Worm (Caenorhabditis elegans): ENCODE results near the gene cfz-2.

cfz-2 gene

DNA sequence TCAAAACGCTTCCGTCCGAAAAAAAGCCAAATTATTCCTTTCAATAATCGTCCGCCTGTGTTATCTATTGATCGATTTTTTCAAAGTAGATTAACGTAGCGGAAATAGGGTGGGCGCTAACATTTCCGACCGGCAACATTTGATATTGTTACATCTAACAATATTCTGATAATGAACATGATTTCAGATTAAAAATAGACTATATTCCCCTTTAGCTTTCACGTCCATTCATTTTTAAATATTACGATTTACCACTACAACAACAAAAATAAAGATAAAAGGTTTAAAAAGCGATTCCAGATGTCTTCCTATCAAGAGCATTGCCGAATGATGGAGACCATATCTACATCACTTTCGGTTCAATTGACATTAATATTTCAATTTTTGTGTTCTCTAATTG is 18.6 kb downstream of the cfz-2 start, which contains the start of gene srab-22 (continued):
- TF ChIP-seq Y53G8AR.9 (GFP tag; conservative IDR thresholded peaks at IDR 0.05) (no peak), nfya-2 (GFP tag; IDR thresholded peaks at IDR 0.05) (no peak), ceh-100 (GFP tag; IDR thresholded peaks at IDR 0.05) (no peak), ama-1 (optimal IDR thresholded peaks at IDR 0.05) (no peak), ama-1 (GFP tag; optimal IDR thresholded peaks at IDR 0.05) (no peak), hlh-26 (GFP tag; conservative IDR thresholded peaks at IDR 0.05) (no peak)

DNA sequence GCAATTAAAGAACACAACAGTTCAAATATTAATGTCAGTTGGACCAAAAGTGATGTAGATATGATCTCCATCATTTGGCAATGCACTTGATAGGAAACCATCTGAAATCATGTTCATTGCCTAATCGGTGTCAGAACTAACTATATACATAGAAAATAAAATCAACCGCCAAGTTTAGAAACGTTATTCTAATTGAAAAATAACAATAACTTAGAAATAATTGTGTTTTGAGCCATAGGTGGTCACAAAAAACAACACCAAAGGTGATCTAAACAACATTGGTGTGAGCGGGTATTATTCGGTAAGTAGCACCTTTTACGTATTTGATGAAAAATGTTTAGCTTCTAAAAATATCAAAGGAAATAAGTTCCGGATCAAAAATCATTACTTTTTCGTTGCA is 20.3 kb downstream of the cfz-2 start, which contains the start of gene srab-21:
Gene srab-21 (minus strand): TSS at position 101 of the 400 bp plus-strand sequence.
- TF ChIP-seq mes-4 (tag; optimal IDR thresholded peaks at IDR 0.05) = no peak
- no peak for TF ChIP-seq sdz-38 (tag; optimal IDR thresholded peaks at IDR 0.05)
- no peak for TF ChIP-seq dpff-1 (tag; optimal IDR thresholded peaks at IDR 0.05)
- no peak for TF ChIP-seq attf-6 (GFP tag; IDR thresholded peaks at IDR 0.05)
- TF ChIP-seq ztf-22 (GFP tag; optimal IDR thresholded peaks at IDR 0.05) = no peak
- no peak for TF ChIP-seq ccch-3 (GFP tag; optimal IDR thresholded peaks at IDR 0.05)

DNA sequence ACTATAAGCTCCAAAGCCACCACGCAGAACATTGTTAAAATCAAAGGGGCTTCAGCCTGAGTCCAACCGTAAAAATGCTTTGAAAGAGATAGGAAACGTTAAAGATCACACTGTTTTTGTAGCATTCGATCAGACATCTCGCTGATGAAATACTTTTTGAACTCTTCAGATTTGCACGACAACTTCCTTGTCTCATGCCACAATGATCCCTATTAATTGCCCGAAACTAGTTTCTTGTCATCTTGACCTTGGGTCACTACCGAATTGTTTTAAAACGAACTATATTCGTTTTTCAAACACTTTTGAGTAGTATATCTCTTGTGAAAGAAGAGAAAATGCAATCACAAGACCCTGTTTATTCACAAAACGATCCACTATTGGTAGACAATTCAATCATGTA is 26.7 kb downstream of the cfz-2 start, which contains the start of gene T20D4.3:
Gene T20D4.3 (plus strand): TSS at position 301 of the 400 bp plus-strand sequence.
- no peak for TF ChIP-seq tlf-1 (GFP tag; optimal IDR thresholded peaks at IDR 0.05)
- TF ChIP-seq ceh-79 (tag; optimal IDR thresholded peaks at IDR 0.05) = no peak
- no peak for TF ChIP-seq ztf-6 (GFP tag; IDR thresholded peaks at IDR 0.05)
- TF ChIP-seq ztf-3 (GFP tag; optimal IDR thresholded peaks at IDR 0.05) = no peak
- no peak for TF ChIP-seq fkh-3 (tag; optimal IDR thresholded peaks at IDR 0.05)
- TF ChIP-seq mcd-1 (GFP tag; IDR thresholded peaks at IDR 0.05) = no peak
- no peak for TF ChIP-seq gei-17 (GFP tag; optimal IDR thresholded peaks at IDR 0.05)
- TF ChIP-seq madf-3 (GFP tag; IDR thresholded peaks at IDR 0.05) = no peak
- TF ChIP-seq egl-44 (GFP tag; IDR thresholded peaks at IDR 0.05) = no peak
- no peak for TF ChIP-seq attf-5 (GFP tag; optimal IDR thresholded peaks at IDR 0.05)
- no peak for TF ChIP-seq mes-4 (tag; optimal IDR thresholded peaks at IDR 0.05)
- TF ChIP-seq attf-3 (GFP tag; conservative IDR thresholded peaks at IDR 0.05) = no peak
- no peak for TF ChIP-seq D2030.7 (GFP tag; IDR thresholded peaks at IDR 0.05)
- TF ChIP-seq Y79H2A.3 (GFP tag; conservative IDR thresholded peaks at IDR 0.05) = no peak
- no peak for TF ChIP-seq nhr-120 (GFP tag; IDR thresholded peaks at IDR 0.05)
- no peak for TF ChIP-seq nfya-2 (GFP tag; IDR thresholded peaks at IDR 0.05)

DNA sequence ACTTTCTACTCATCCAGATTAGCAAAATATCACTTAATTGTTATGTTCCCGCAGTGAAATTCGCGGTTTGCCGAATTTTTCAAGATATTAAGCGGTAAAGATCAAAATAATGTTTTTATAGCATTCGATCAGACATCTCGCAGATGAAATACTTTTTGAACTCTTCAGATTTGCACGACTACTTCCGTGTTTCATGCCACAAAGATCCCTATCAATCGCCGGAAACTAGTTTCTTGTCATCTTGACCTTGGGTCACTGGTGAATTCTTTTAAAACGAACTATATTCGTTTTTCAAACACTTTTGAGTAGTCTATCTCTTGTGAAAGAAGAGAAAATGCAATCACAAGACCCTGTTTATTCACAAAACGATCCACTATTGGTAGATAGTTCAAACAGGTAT is 31.7 kb downstream of the cfz-2 start, which contains the start of gene txt-11:
Gene txt-11 (plus strand): TSS at position 301 of the 400 bp plus-strand sequence.
- TF ChIP-seq C17E4.6 (GFP tag; IDR thresholded peaks at IDR 0.05) (no peak), cebp-1 (GFP tag; IDR thresholded peaks at IDR 0.05) (no peak), cebp-1 (tag; optimal IDR thresholded peaks at IDR 0.05) (no peak), athp-1 (tag; optimal IDR thresholded peaks at IDR 0.05) (no peak), zfh-2 (GFP tag; conservative IDR thresholded peaks at IDR 0.05) (no peak), tbx-9 (tag; optimal IDR thresholded peaks at IDR 0.05; ENCODE audit: borderline replicate concordance) (no peak), chd-7 (tag; optimal IDR thresholded peaks at IDR 0.05) (no peak), xnd-1 (tag; optimal IDR thresholded peaks at IDR 0.05) (no peak), F23B12.7 (tag; optimal IDR thresholded peaks at IDR 0.05; ENCODE audit: insufficient read depth) (no peak), unc-130 (GFP tag; optimal IDR thresholded peaks at IDR 0.05) (no peak), F37B4.10 (GFP tag; IDR thresholded peaks at IDR 0.05) (no peak), nhr-80 (tag; optimal IDR thresholded peaks at IDR 0.05) (no peak), ceh-91 (GFP tag; IDR thresholded peaks at IDR 0.05) (no peak), hlh-12 (tag; optimal IDR thresholded peaks at IDR 0.05) (no peak)

All from whole organism, young adult.